Worm (Caenorhabditis elegans) whole organism, young adult: Measurements from ENCODE around the gene R11E3.1.
A peak's percentile ranks its signal among the peaks of the same experiment; 100 is the strongest.

ENCODE experiments used
- B0035.1 ChIP-seq: sonication (generic microtip); optimal IDR thresholded peaks from 2 replicates; lab custom pipeline; 2016; ENCODE audit warnings: missing genetic modification characterization, mild to moderate bottlenecking, missing compliant biosample characterization, missing genotype, missing genetic modification reagents
- B0336.3 ChIP-seq: fragments of 200-800 bp; sonication (Bioruptor generic); IDR thresholded peaks from 2 replicates; pipeline ENCODE4 v1.3.6; 2022; ENCODE audit warnings: missing genetic modification characterization, missing compliant biosample characterization
- C06A6.2 ChIP-seq: fragments of 200-800 bp; sonication (Bioruptor generic); conservative IDR thresholded peaks from 2 replicates; pipeline ENCODE4 v1.3.6; 2022; ENCODE audit warnings: missing genetic modification characterization, missing compliant biosample characterization
- C17E4.6 ChIP-seq: fragments of 200-800 bp; sonication (Bioruptor generic); IDR thresholded peaks from 2 replicates; pipeline ENCODE4 v1.3.6; 2022; ENCODE audit warnings: missing genetic modification reagents, missing genetic modification characterization, missing compliant biosample characterization
- D2030.7 ChIP-seq: fragments of 200-800 bp; sonication (Bioruptor generic); IDR thresholded peaks from 2 replicates; pipeline ENCODE4 v1.3.6; 2022; ENCODE audit warnings: missing genetic modification reagents, missing genetic modification characterization, missing compliant biosample characterization
- F22D6.2 ChIP-seq: sonication (generic microtip); optimal IDR thresholded peaks from 2 replicates; lab custom pipeline; 2016; ENCODE audit warnings: mild to moderate bottlenecking, missing genetic modification characterization, missing compliant biosample characterization
- F49E8.2 ChIP-seq: sonication (generic microtip); optimal IDR thresholded peaks from 3 replicates; lab custom pipeline; 2017; ENCODE audit warnings: missing genetic modification characterization, mild to moderate bottlenecking, missing compliant biosample characterization, antibody characterized with exemption, moderate library complexity; ENCODE audit not compliant: insufficient read depth
- F52B5.7 ChIP-seq: sonication (generic microtip); optimal IDR thresholded peaks from 2 replicates; lab custom pipeline; 2016; ENCODE audit warnings: mild to moderate bottlenecking, missing genetic modification characterization, missing compliant biosample characterization
- F55B11.4 ChIP-seq: sonication (generic microtip); optimal IDR thresholded peaks from 2 replicates; lab custom pipeline; 2016; ENCODE audit warnings: missing compliant biosample characterization, missing genetic modification characterization, borderline replicate concordance; ENCODE audit not compliant: insufficient read depth
- T07F8.4 ChIP-seq: sonication (generic microtip); optimal IDR thresholded peaks from 2 replicates; lab custom pipeline; 2016; ENCODE audit warnings: mild to moderate bottlenecking, missing genetic modification characterization, moderate library complexity, missing compliant biosample characterization
- Y79H2A.3 ChIP-seq: fragments of 200-800 bp; sonication (Bioruptor generic); conservative IDR thresholded peaks from 2 replicates; pipeline ENCODE4 v1.3.6; 2022; ENCODE audit warnings: missing genetic modification reagents, missing genetic modification characterization, missing compliant biosample characterization
- ZK185.1 ChIP-seq: sonication (generic microtip); optimal IDR thresholded peaks from 2 replicates; lab custom pipeline; 2016; ENCODE audit warnings: mild to moderate bottlenecking, missing genetic modification characterization, missing compliant biosample characterization; ENCODE audit not compliant: poor library complexity, severe bottlenecking
- akir-1 ChIP-seq: fragments of 200-800 bp; sonication (Bioruptor generic); optimal IDR thresholded peaks from 2 replicates; lab custom pipeline; 2018; ENCODE audit warnings: mild to moderate bottlenecking, missing genetic modification characterization, moderate library complexity, missing compliant biosample characterization
- aptf-3 ChIP-seq: fragments of 200-800 bp; sonication (Bioruptor generic); IDR thresholded peaks from 2 replicates; pipeline ENCODE4 v1.3.6; 2022; ENCODE audit warnings: missing genetic modification characterization, missing compliant biosample characterization
- atf-7 ChIP-seq: sonication (generic microtip); optimal IDR thresholded peaks from 2 replicates; lab custom pipeline; 2017; ENCODE audit warnings: mild to moderate bottlenecking, missing genetic modification characterization, missing compliant biosample characterization
- attf-6 ChIP-seq: fragments of 200-800 bp; sonication (Bioruptor generic); IDR thresholded peaks from 2 replicates; pipeline ENCODE4 v1.3.6; 2022; ENCODE audit warnings: missing genetic modification reagents, missing genetic modification characterization, missing compliant biosample characterization
- bed-1 ChIP-seq: fragments of 200-800 bp; sonication (Bioruptor generic); IDR thresholded peaks from 2 replicates; pipeline ENCODE4 v1.3.6; 2022; ENCODE audit warnings: missing genetic modification reagents, missing genetic modification characterization, missing compliant biosample characterization
- bed-2 ChIP-seq: fragments of 200-800 bp; sonication (Bioruptor generic); IDR thresholded peaks from 2 replicates; pipeline ENCODE4 v1.3.6; 2022; ENCODE audit warnings: missing genetic modification reagents, missing genetic modification characterization, missing compliant biosample characterization
- ccch-3 ChIP-seq: fragments of 200-800 bp; sonication (Bioruptor generic); optimal IDR thresholded peaks from 2 replicates; lab custom pipeline; 2018; ENCODE audit warnings: mild to moderate bottlenecking, missing genetic modification characterization, missing compliant biosample characterization
- cebp-1 ChIP-seq, 2 experiments: fragments of 200-800 bp in 1 of 2; sonication (Bioruptor generic) in 1 of 2; sonication (generic microtip) in 1 of 2; IDR thresholded peaks in 1 of 2; optimal IDR thresholded peaks in 1 of 2; 2 replicates each; pipeline versions ENCODE4 v1.3.6 to Lab custom; 2017 to 2022; ENCODE audit warnings: missing compliant biosample characterization in 2 of 2, missing genetic modification characterization in 2 of 2, mild to moderate bottlenecking in 1 of 2, missing genetic modification reagents in 1 of 2, moderate library complexity in 1 of 2
- ceh-27 ChIP-seq: fragments of 200-800 bp; sonication (Bioruptor generic); optimal IDR thresholded peaks from 2 replicates; lab custom pipeline; 2018; ENCODE audit warnings: mild to moderate bottlenecking, missing genetic modification characterization, moderate library complexity, missing compliant biosample characterization
- chd-7 ChIP-seq: sonication (generic microtip); optimal IDR thresholded peaks from 2 replicates; lab custom pipeline; 2016; ENCODE audit warnings: mild to moderate bottlenecking, missing genetic modification characterization, moderate library complexity, missing compliant biosample characterization
- dox-1 ChIP-seq: fragments of 200-800 bp; sonication (Bioruptor generic); IDR thresholded peaks from 2 replicates; pipeline ENCODE4 v1.3.6; 2022; ENCODE audit warnings: missing genetic modification reagents, missing genetic modification characterization, missing compliant biosample characterization
- efl-1 ChIP-seq: fragments of 150-350 bp; optimal IDR thresholded peaks from 2 replicates; lab custom pipeline; 2014; ENCODE audit warnings: missing biosample characterization, missing genetic modification reagents, missing genetic modification characterization
- ets-4 ChIP-seq: fragments of 200-800 bp; sonication (Bioruptor generic); optimal IDR thresholded peaks from 2 replicates; lab custom pipeline; 2018; ENCODE audit warnings: mild to moderate bottlenecking, missing genetic modification characterization, missing compliant biosample characterization
- him-1 ChIP-seq: sonication (generic microtip); optimal IDR thresholded peaks from 2 replicates; lab custom pipeline; 2016; ENCODE audit warnings: missing genotype, missing genetic modification reagents, missing genetic modification characterization, missing compliant biosample characterization
- hmg-1.2 ChIP-seq: fragments of 200-800 bp; sonication (Bioruptor generic); IDR thresholded peaks from 2 replicates; pipeline ENCODE4 v1.3.6; 2022; ENCODE audit warnings: missing genetic modification reagents, missing genetic modification characterization, missing compliant biosample characterization
- hsf-1 ChIP-seq: fragments of 200-800 bp; sonication (Bioruptor generic); IDR thresholded peaks from 2 replicates; pipeline ENCODE4 v1.3.6; 2022; ENCODE audit warnings: missing genetic modification reagents, missing genetic modification characterization, missing compliant biosample characterization
- lag-1 ChIP-seq: fragments of 200-800 bp; sonication (Bioruptor generic); IDR thresholded peaks from 2 replicates; pipeline ENCODE4 v1.3.6; 2022; ENCODE audit warnings: missing genetic modification reagents, missing genetic modification characterization, missing compliant biosample characterization
- let-526 ChIP-seq: fragments of 200-800 bp; sonication (Bioruptor generic); IDR thresholded peaks from 2 replicates; pipeline ENCODE4 v1.3.6; 2022; ENCODE audit warnings: missing genetic modification reagents, missing genetic modification characterization, missing compliant biosample characterization
- lin-26 ChIP-seq: fragments of 200-800 bp; sonication (Bioruptor generic); IDR thresholded peaks from 2 replicates; pipeline ENCODE4 v1.3.6; 2022; ENCODE audit warnings: missing genetic modification reagents, missing genetic modification characterization, missing compliant biosample characterization
- lir-1 ChIP-seq: fragments of 200-800 bp; sonication (Bioruptor generic); conservative IDR thresholded peaks from 2 replicates; pipeline ENCODE4 v1.3.6; 2022; ENCODE audit warnings: missing genetic modification reagents, missing genetic modification characterization, missing compliant biosample characterization
- lsl-1 ChIP-seq: fragments of 200-800 bp; sonication (Bioruptor generic); optimal IDR thresholded peaks from 2 replicates; lab custom pipeline; 2018; ENCODE audit warnings: mild to moderate bottlenecking, missing genetic modification characterization, moderate library complexity, missing compliant biosample characterization
- madf-3 ChIP-seq: fragments of 200-800 bp; sonication (Bioruptor generic); IDR thresholded peaks from 2 replicates; pipeline ENCODE4 v1.3.6; 2022; ENCODE audit warnings: missing genetic modification reagents, missing genetic modification characterization, missing compliant biosample characterization
- madf-6 ChIP-seq: fragments of 200-800 bp; sonication (Bioruptor generic); IDR thresholded peaks from 2 replicates; pipeline ENCODE4 v1.3.6; 2022; ENCODE audit warnings: missing genetic modification reagents, missing genetic modification characterization, missing compliant biosample characterization
- madf-8 ChIP-seq: fragments of 200-800 bp; sonication (Bioruptor generic); conservative IDR thresholded peaks from 2 replicates; pipeline ENCODE4 v1.3.6; 2022; ENCODE audit warnings: missing genetic modification reagents, missing genetic modification characterization, missing compliant biosample characterization
- mcd-1 ChIP-seq: fragments of 200-800 bp; sonication (Bioruptor generic); IDR thresholded peaks from 2 replicates; pipeline ENCODE4 v1.3.6; 2022; ENCODE audit warnings: missing genetic modification reagents, missing genetic modification characterization, missing compliant biosample characterization
- mes-4 ChIP-seq: sonication (generic microtip); optimal IDR thresholded peaks from 2 replicates; lab custom pipeline; 2016; ENCODE audit warnings: missing genotype, missing genetic modification characterization, missing compliant biosample characterization
- nfya-1 ChIP-seq: sonication (generic microtip); optimal IDR thresholded peaks from 2 replicates; lab custom pipeline; 2017; ENCODE audit warnings: antibody characterized with exemption, missing compliant biosample characterization, missing genetic modification characterization, borderline replicate concordance; ENCODE audit not compliant: insufficient read depth
- nhr-120 ChIP-seq: fragments of 200-800 bp; sonication (Bioruptor generic); IDR thresholded peaks from 2 replicates; pipeline ENCODE4 v1.3.6; 2022; ENCODE audit warnings: missing genetic modification characterization, missing compliant biosample characterization
- nhr-179 ChIP-seq: sonication (generic microtip); optimal IDR thresholded peaks from 2 replicates; lab custom pipeline; 2016; ENCODE audit warnings: mild to moderate bottlenecking, missing genetic modification characterization, missing compliant biosample characterization
- rec-8 ChIP-seq, 2 experiments: sonication (generic microtip); optimal IDR thresholded peaks; 2 replicates each; lab custom pipeline; 2016; ENCODE audit warnings: mild to moderate bottlenecking in 2 of 2, missing genetic modification characterization in 2 of 2, missing genetic modification reagents in 2 of 2, missing genotype in 2 of 2, missing biosample characterization in 1 of 2, missing compliant biosample characterization in 1 of 2, moderate library complexity in 1 of 2
- sdz-38 ChIP-seq: sonication (generic microtip); optimal IDR thresholded peaks from 2 replicates; lab custom pipeline; 2016; ENCODE audit warnings: missing genotype, missing genetic modification characterization, missing compliant biosample characterization
- snpc-1.1 ChIP-seq: sonication (generic microtip); optimal IDR thresholded peaks from 2 replicates; lab custom pipeline; 2017; ENCODE audit warnings: missing genetic modification characterization, mild to moderate bottlenecking, missing compliant biosample characterization, antibody characterized with exemption, moderate library complexity, missing genotype, missing genetic modification reagents; ENCODE audit not compliant: insufficient read depth
- somi-1 ChIP-seq: fragments of 200-800 bp; sonication (Bioruptor generic); optimal IDR thresholded peaks from 2 replicates; lab custom pipeline; 2018; ENCODE audit warnings: mild to moderate bottlenecking, missing genetic modification characterization, missing compliant biosample characterization
- ztf-25 ChIP-seq: fragments of 200-800 bp; sonication (Bioruptor generic); IDR thresholded peaks from 2 replicates; pipeline ENCODE4 v1.3.6; 2022; ENCODE audit warnings: missing genetic modification reagents, missing genetic modification characterization, missing compliant biosample characterization

The R11E3.1 gene

DNA sequence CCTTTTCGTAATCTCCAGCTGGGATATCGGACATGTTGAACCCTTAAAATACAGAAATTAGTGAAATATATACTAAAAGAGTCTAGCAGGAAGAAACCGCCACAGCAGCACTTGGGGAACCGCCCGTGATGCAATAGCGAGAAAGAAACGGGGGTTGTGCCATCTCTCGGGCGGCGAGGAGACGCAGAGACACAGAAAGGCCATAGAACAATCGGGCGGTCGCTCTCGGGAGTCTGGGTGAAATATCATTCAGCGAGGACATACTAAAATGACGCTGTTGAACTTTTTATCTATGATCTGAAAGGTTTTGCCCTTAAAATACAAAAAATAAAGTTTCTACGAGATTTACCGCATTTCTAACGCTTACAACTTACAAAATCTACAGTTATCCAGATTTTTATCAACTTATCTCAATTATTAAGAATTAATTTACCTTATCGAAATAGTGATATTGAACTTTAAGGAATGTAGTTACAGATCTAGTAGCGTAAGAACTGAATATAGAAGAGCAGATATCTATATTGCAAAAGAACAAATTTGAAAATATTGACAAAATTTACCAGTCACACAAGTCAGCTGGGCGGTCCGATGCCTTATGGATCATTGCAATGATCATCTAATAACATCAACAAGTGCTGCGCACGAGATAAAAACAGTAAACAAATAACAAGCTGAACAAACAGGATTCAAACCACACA, 41.0 kb upstream of the R11E3.1 start, which contains the start of gene cyc-2.1 (continued):
- TF ChIP-seq nfya-1 (tag; lab: Kevin White, UChicago) (no peak), ccch-3 (GFP tag; lab: Kevin White, UChicago) (no peak), F49E8.2 (tag; lab: Kevin White, UChicago) (peak; percentile 90), lir-1 (GFP tag; lab: Robert Waterston, UW) (no peak), akir-1 (GFP tag; lab: Kevin White, UChicago) (no peak), C06A6.2 (GFP tag; lab: Robert Waterston, UW) (no peak), attf-6 (GFP tag; lab: Robert Waterston, UW) (peak; percentile 84), F22D6.2 (tag; lab: Kevin White, UChicago) (no peak), F52B5.7 (peak; percentile 37), F55B11.4 (no peak), snpc-1.1 (tag; lab: Kevin White, UChicago) (peak; percentile 62), mcd-1 (GFP tag; lab: Robert Waterston, UW) (peak; percentile 81), B0035.1 (no peak), aptf-3 (GFP tag; lab: Robert Waterston, UW) (peak; percentile 76; the same call in 1 of the 2 replicates), rec-8 (tag; optimal IDR thresholded peaks at IDR 0.05; lab: Kevin White, UChicago) (no peak), let-526 (GFP tag; lab: Robert Waterston, UW) (no peak), T07F8.4 (no peak), sdz-38 (tag; lab: Kevin White, UChicago) (no peak), nhr-179 (tag; lab: Kevin White, UChicago) (no peak), lin-26 (peak; percentile 66), nhr-120 (GFP tag; lab: Robert Waterston, UW) (no peak), hsf-1 (GFP tag; lab: Robert Waterston, UW) (peak; percentile 83), hmg-1.2 (GFP tag; lab: Robert Waterston, UW) (peak; percentile 69), bed-2 (GFP tag; lab: Robert Waterston, UW) (no peak), cebp-1 (GFP tag; IDR thresholded peaks at IDR 0.05; lab: Robert Waterston, UW) (0 out of 2 replicates have a peak, but pooled peaks have one; percentile 35), cebp-1 (tag; optimal IDR thresholded peaks at IDR 0.05; lab: Kevin White, UChicago) (peak; percentile 82), lsl-1 (GFP tag; lab: Kevin White, UChicago) (peak; percentile 54), him-1 (tag; lab: Kevin White, UChicago) (no peak), D2030.7 (no peak), madf-6 (GFP tag; lab: Robert Waterston, UW) (peak; percentile 81), chd-7 (tag; lab: Kevin White, UChicago) (no peak), efl-1 (GFP tag; lab: Kevin White, UChicago) (peak; percentile 5), lag-1 (GFP tag; lab: Robert Waterston, UW) (no peak), ceh-27 (peak; percentile 20), madf-3 (GFP tag; lab: Robert Waterston, UW) (peak; percentile 79), Y79H2A.3 (no peak), somi-1 (no peak), ztf-25 (GFP tag; lab: Robert Waterston, UW) (no peak), bed-1 (GFP tag; lab: Robert Waterston, UW) (no peak), B0336.3 (peak; percentile 88), ZK185.1 (tag; lab: Kevin White, UChicago) (peak; percentile 49), mes-4 (peak; percentile 6), dox-1 (GFP tag; lab: Robert Waterston, UW) (peak; percentile 74), ets-4 (GFP tag; lab: Kevin White, UChicago) (no peak), C17E4.6 (GFP tag; lab: Robert Waterston, UW) (0 out of 2 replicates have a peak, but pooled peaks have one; percentile 13), madf-8 (GFP tag; lab: Robert Waterston, UW) (no peak), atf-7 (peak; percentile 67)
